Fruit fly (Drosophila melanogaster): ENCODE data around the gene Unc-76.
A peak's percentile ranks its signal among the peaks of the same experiment; 100 is the strongest.

The Unc-76 gene

DNA sequence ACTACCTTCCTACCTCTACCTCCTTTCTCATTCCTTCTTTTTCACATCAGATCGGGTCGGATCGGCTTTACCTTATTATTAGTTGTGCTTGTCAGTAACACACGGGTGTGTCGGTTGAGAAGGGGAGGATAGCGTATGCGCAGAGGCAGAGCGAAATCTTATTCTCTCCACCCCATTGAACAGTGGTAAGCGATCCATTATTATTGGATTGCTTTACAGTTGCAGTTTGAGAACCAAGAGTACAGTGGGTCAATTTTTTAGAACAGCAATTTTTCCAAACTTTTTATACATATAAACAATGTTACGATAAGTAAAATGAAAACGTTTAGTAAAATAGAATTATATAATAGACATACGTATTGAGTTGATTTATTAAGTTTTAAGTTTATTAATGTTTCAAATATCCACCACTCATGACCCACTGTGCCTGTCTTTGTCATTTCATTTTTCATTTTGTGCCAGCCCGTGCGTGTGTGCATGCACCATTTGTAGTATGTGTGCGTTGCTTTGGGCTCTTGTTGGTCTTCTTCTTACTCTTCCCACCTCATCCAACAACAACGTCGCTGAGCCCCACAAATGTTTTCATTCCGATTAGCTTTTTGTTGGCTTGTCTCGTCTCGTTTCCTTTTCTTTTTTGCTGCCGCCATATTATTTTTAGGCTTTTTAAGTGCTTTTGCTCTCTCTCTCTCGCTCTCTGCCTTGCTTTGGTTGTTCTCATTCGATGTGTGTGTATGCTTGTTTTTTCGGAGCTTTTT, 57.4 kb downstream of the Unc-76 start (continued):
- TF ChIP-seq CG14050 (GFP tag; IDR thresholded peaks at IDR 0.05): peak; percentile 98
- TF ChIP-seq Lim3 (GFP tag; IDR thresholded peaks at IDR 0.05): peak; percentile 96
- peak; percentile 91 to 98 for TF ChIP-seq dpn (GFP tag; optimal IDR thresholded peaks at IDR 0.05)
- peak; percentile 99 for TF ChIP-seq CG1233 (GFP tag; optimal IDR thresholded peaks at IDR 0.05)
- peak; percentile 91 for TF ChIP-seq Jarid2 (GFP tag; optimal IDR thresholded peaks at IDR 0.05)
- TF ChIP-seq pros (GFP tag; optimal IDR thresholded peaks at IDR 0.05): peak; percentile 99
- peak; percentile 93 for TF ChIP-seq wek (GFP tag; optimal IDR thresholded peaks at IDR 0.05)
- no peak for TF ChIP-seq Doc3 (GFP tag; IDR thresholded peaks at IDR 0.05; ENCODE audit: partially characterized antibody)
- TF ChIP-seq CG4328 (GFP tag; optimal IDR thresholded peaks at IDR 0.05): peak; percentile 99
- TF ChIP-seq h (optimal IDR thresholded peaks at IDR 0.05): no peak
- peak; percentile 99 for TF ChIP-seq CG7372 (GFP tag; IDR thresholded peaks at IDR 0.05)
- peak; percentile 89 for TF ChIP-seq CG15073 (GFP tag; optimal IDR thresholded peaks at IDR 0.05)
- TF ChIP-seq corto (GFP tag; optimal IDR thresholded peaks at IDR 0.05): peak; percentile 97
- TF ChIP-seq CG11695 (GFP tag; IDR thresholded peaks at IDR 0.05): peak; percentile 100
- no peak for TF ChIP-seq prd (optimal IDR thresholded peaks at IDR 0.05)
- peak; percentile 99 for TF ChIP-seq prd (GFP tag; IDR thresholded peaks at IDR 0.05)
- TF ChIP-seq Ssrp (tag; optimal IDR thresholded peaks at IDR 0.05): peak; percentile 99
- peak; percentile 96 for TF ChIP-seq CG5953 (GFP tag; IDR thresholded peaks at IDR 0.05)
- TF ChIP-seq CG31388 (GFP tag; optimal IDR thresholded peaks at IDR 0.05): peak; percentile 97
- TF ChIP-seq wor (GFP tag; IDR thresholded peaks at IDR 0.05): peak; percentile 99
- TF ChIP-seq Hsf (GFP tag; optimal IDR thresholded peaks at IDR 0.05): peak; percentile 98
- peak; percentile 97 for TF ChIP-seq trem (tag; optimal IDR thresholded peaks at IDR 0.05)
- no peak for TF ChIP-seq usp (GFP tag; optimal IDR thresholded peaks at IDR 0.05)
- peak; percentile 99 for TF ChIP-seq esg (GFP tag; conservative IDR thresholded peaks at IDR 0.05)
- TF ChIP-seq CG7786 (GFP tag; optimal IDR thresholded peaks at IDR 0.05): peak; percentile 95
- TF ChIP-seq CG8290 (GFP tag; optimal IDR thresholded peaks at IDR 0.05): peak; percentile 96
- peak; percentile 88 to 94 for TF ChIP-seq CG8290 (tag; optimal IDR thresholded peaks at IDR 0.05)
- TF ChIP-seq pum (GFP tag; optimal IDR thresholded peaks at IDR 0.05): peak; percentile 89
- TF ChIP-seq CG10654 (GFP tag; optimal IDR thresholded peaks at IDR 0.05): peak; percentile 99
- peak; percentile 97 for TF ChIP-seq CG10267 (tag; optimal IDR thresholded peaks at IDR 0.05)
- peak; percentile 85 for TF ChIP-seq Antp (GFP tag; optimal IDR thresholded peaks at IDR 0.05)
- TF ChIP-seq CG16863 (GFP tag; optimal IDR thresholded peaks at IDR 0.05): peak; percentile 89
- no peak for TF ChIP-seq hth (optimal IDR thresholded peaks at IDR 0.05)
- no peak for TF ChIP-seq CG8478 (optimal IDR thresholded peaks at IDR 0.05)
- no peak for TF ChIP-seq HLHmδ (GFP tag; optimal IDR thresholded peaks at IDR 0.05)
- TF ChIP-seq Max (GFP tag; optimal IDR thresholded peaks at IDR 0.05): peak; percentile 98
- TF ChIP-seq insv (GFP tag; optimal IDR thresholded peaks at IDR 0.05): peak; percentile 60 to 84
- peak; percentile 97 for TF ChIP-seq cato (GFP tag; optimal IDR thresholded peaks at IDR 0.05; ENCODE audit: borderline replicate concordance)
- peak; percentile 97 for TF ChIP-seq CG17912 (GFP tag; optimal IDR thresholded peaks at IDR 0.05)
- TF ChIP-seq CkIIα-i1 (GFP tag; IDR thresholded peaks at IDR 0.05): peak; percentile 89
- TF ChIP-seq E2f1 (GFP tag; IDR thresholded peaks at IDR 0.05): peak; percentile 98
- peak; percentile 98 for TF ChIP-seq wdn (GFP tag; IDR thresholded peaks at IDR 0.05)
- peak; percentile 47; the same call in 1 of the 2 replicates for TF ChIP-seq Bgb (GFP tag; IDR thresholded peaks at IDR 0.05; ENCODE audit: partially characterized antibody)
- peak; percentile 89 for TF ChIP-seq CG33213 (GFP tag; optimal IDR thresholded peaks at IDR 0.05)
- TF ChIP-seq CG4360 (GFP tag; IDR thresholded peaks at IDR 0.05): peak; percentile 91
- TF ChIP-seq CG34376 (GFP tag; optimal IDR thresholded peaks at IDR 0.05): peak; percentile 99
- TF ChIP-seq sima (GFP tag; optimal IDR thresholded peaks at IDR 0.05): peak; percentile 89
- TF ChIP-seq tin (GFP tag; optimal IDR thresholded peaks at IDR 0.05): peak; percentile 98
- peak; percentile 98 for TF ChIP-seq Med (GFP tag)
- peak; percentile 92 for TF ChIP-seq gro (GFP tag; optimal IDR thresholded peaks at IDR 0.05)
